Fruit fly (Drosophila melanogaster) whole organism, prepupa: ENCODE results near the gene CG10513.
A peak's percentile ranks its signal among the peaks of the same experiment; 100 is the strongest.

Experiments used
- Blimp-1 ChIP-seq: fragments of 200-800 bp; sonication (Bioruptor generic); optimal IDR thresholded peaks from 3 replicates; lab custom pipeline; 2017; ENCODE audit warnings: missing biosample characterization, missing genetic modification characterization, mild to moderate bottlenecking, moderate library complexity, missing genetic modification reagents
- CG10631 ChIP-seq: fragments of 200-800 bp; sonication (Bioruptor generic); optimal IDR thresholded peaks from 2 replicates; lab custom pipeline; 2016; ENCODE audit warnings: missing biosample characterization, missing genetic modification characterization
- CG10669 ChIP-seq: fragments of 200-800 bp; sonication (Bioruptor generic); optimal IDR thresholded peaks from 3 replicates; lab custom pipeline; 2018; ENCODE audit warnings: missing biosample characterization, mild to moderate bottlenecking, missing genetic modification characterization, moderate library complexity
- CG11294 ChIP-seq: fragments of 200-800 bp; sonication (Bioruptor generic); IDR thresholded peaks from 2 replicates; pipeline ENCODE4 v1.3.6; 2022; ENCODE audit warnings: missing biosample characterization, missing genetic modification characterization
- CG11762 ChIP-seq: fragments of 200-800 bp; sonication (Bioruptor generic); optimal IDR thresholded peaks from 3 replicates; lab custom pipeline; 2016; ENCODE audit warnings: missing biosample characterization, missing genetic modification characterization; ENCODE audit not compliant: insufficient read depth
- CG15336 ChIP-seq: fragments of 200-800 bp; sonication (Bioruptor generic); IDR thresholded peaks from 2 replicates; pipeline ENCODE4 v1.3.6; 2022; ENCODE audit warnings: missing biosample characterization, missing genetic modification characterization
- CG1621 ChIP-seq: fragments of 200-800 bp; sonication (Bioruptor generic); optimal IDR thresholded peaks from 3 replicates; lab custom pipeline; 2018; ENCODE audit warnings: missing biosample characterization, mild to moderate bottlenecking, missing genetic modification characterization
- CG3032 ChIP-seq: fragments of 200-800 bp; optimal IDR thresholded peaks from 2 replicates; lab custom pipeline; 2019; ENCODE audit warnings: missing biosample characterization, mild to moderate bottlenecking, missing genetic modification characterization, moderate library complexity
- CG34406 ChIP-seq: fragments of 200-800 bp; sonication (Bioruptor generic); optimal IDR thresholded peaks from 3 replicates; lab custom pipeline; 2016; ENCODE audit warnings: missing biosample characterization, missing genetic modification characterization
- CG3919 ChIP-seq: fragments of 200-800 bp; sonication (Bioruptor generic); optimal IDR thresholded peaks from 3 replicates; lab custom pipeline; 2016; ENCODE audit warnings: missing biosample characterization, missing genetic modification characterization
- CG6276 ChIP-seq: fragments of 200-800 bp; sonication (Bioruptor generic); optimal IDR thresholded peaks from 2 replicates; lab custom pipeline; 2017; ENCODE audit warnings: missing biosample characterization, mild to moderate bottlenecking, missing genetic modification characterization
- CG6808 ChIP-seq: fragments of 200-800 bp; sonication (Bioruptor generic); optimal IDR thresholded peaks from 3 replicates; lab custom pipeline; 2017; ENCODE audit warnings: missing biosample characterization, missing genetic modification characterization, mild to moderate bottlenecking, moderate library complexity, missing genetic modification reagents
- CG6854 ChIP-seq: fragments of 200-800 bp; sonication (Bioruptor generic); optimal IDR thresholded peaks from 2 replicates; lab custom pipeline; 2017; ENCODE audit warnings: missing biosample characterization, mild to moderate bottlenecking, missing genetic modification characterization
- CG7368 ChIP-seq: fragments of 200-800 bp; sonication (Bioruptor generic); optimal IDR thresholded peaks from 3 replicates; lab custom pipeline; 2016; ENCODE audit warnings: missing biosample characterization, missing genetic modification characterization
- Eip75B ChIP-seq: fragments of 200-800 bp; sonication (Bioruptor generic); optimal IDR thresholded peaks from 3 replicates; lab custom pipeline; 2016; ENCODE audit warnings: missing biosample characterization, missing genetic modification characterization
- Eip78C ChIP-seq: fragments of 200-800 bp; sonication (Bioruptor generic); peaks from one replicate; lab custom pipeline; 2016; ENCODE audit warnings: missing biosample characterization, missing genetic modification characterization
- Ets96B ChIP-seq: fragments of 200-800 bp; optimal IDR thresholded peaks from 2 replicates; lab custom pipeline; 2019; ENCODE audit warnings: missing biosample characterization, mild to moderate bottlenecking, missing genetic modification characterization, moderate library complexity
- Gug ChIP-seq: fragments of 200-800 bp; sonication (Bioruptor generic); IDR thresholded peaks from 2 replicates; pipeline ENCODE4 v1.3.6; 2022; ENCODE audit warnings: missing biosample characterization, missing genetic modification characterization
- Hr38 ChIP-seq: sonication (Bioruptor generic); optimal IDR thresholded peaks from 2 replicates; lab custom pipeline; 2016; ENCODE audit warnings: missing biosample characterization, missing genetic modification characterization
- Hr39 ChIP-seq: fragments of 200-800 bp; sonication (Bioruptor generic); optimal IDR thresholded peaks from 2 replicates; lab custom pipeline; 2016; ENCODE audit warnings: missing biosample characterization, missing genetic modification characterization
- Hr4 ChIP-seq: fragments of 200-800 bp; sonication (Bioruptor generic); optimal IDR thresholded peaks from 3 replicates; lab custom pipeline; 2016; ENCODE audit warnings: missing biosample characterization, missing genetic modification characterization
- Sox102F ChIP-seq: fragments of 200-800 bp; sonication (Bioruptor generic); optimal IDR thresholded peaks from 2 replicates; lab custom pipeline; 2016; ENCODE audit warnings: missing biosample characterization, mild to moderate bottlenecking, missing genetic modification characterization
- achi ChIP-seq: fragments of 200-800 bp; sonication (Bioruptor generic); optimal IDR thresholded peaks from 3 replicates; lab custom pipeline; 2016; ENCODE audit warnings: missing biosample characterization, missing genetic modification characterization
- acj6 ChIP-seq: fragments of 200-800 bp; sonication (Bioruptor generic); optimal IDR thresholded peaks from 3 replicates; lab custom pipeline; 2016; ENCODE audit warnings: missing biosample characterization, missing genetic modification characterization
- dac ChIP-seq: fragments of 200-800 bp; sonication (Bioruptor generic); optimal IDR thresholded peaks from 2 replicates; lab custom pipeline; 2017; ENCODE audit warnings: missing biosample characterization, mild to moderate bottlenecking, missing genetic modification characterization
- dsx ChIP-seq: fragments of 200-800 bp; optimal IDR thresholded peaks from 3 replicates; lab custom pipeline; 2019; ENCODE audit warnings: missing biosample characterization, mild to moderate bottlenecking, missing genetic modification characterization, moderate library complexity; ENCODE audit not compliant: poor library complexity, severe bottlenecking
- fd59A ChIP-seq: fragments of 200-800 bp; sonication (Bioruptor generic); optimal IDR thresholded peaks from 2 replicates; lab custom pipeline; 2017; ENCODE audit warnings: missing biosample characterization, mild to moderate bottlenecking, missing genetic modification characterization, missing genetic modification reagents
- fd85E ChIP-seq: fragments of 200-800 bp; sonication (Bioruptor generic); optimal IDR thresholded peaks from 3 replicates; lab custom pipeline; 2016; ENCODE audit warnings: missing biosample characterization, missing genetic modification characterization
- fkh ChIP-seq: fragments of 200-800 bp; sonication (Bioruptor generic); optimal IDR thresholded peaks from 3 replicates; lab custom pipeline; 2017; ENCODE audit warnings: missing biosample characterization, mild to moderate bottlenecking, missing genetic modification characterization, moderate library complexity
- salr ChIP-seq, 2 experiments: fragments of 200-800 bp; sonication (Bioruptor generic); optimal IDR thresholded peaks; 3 replicates each; lab custom pipeline; 2016 to 2018; ENCODE audit warnings: missing biosample characterization in 2 of 2, missing genetic modification characterization in 2 of 2, mild to moderate bottlenecking in 1 of 2
- spab ChIP-seq: fragments of 200-800 bp; sonication (Bioruptor generic); optimal IDR thresholded peaks from 2 replicates; lab custom pipeline; 2017; ENCODE audit warnings: missing biosample characterization, mild to moderate bottlenecking, missing genetic modification characterization, missing genetic modification reagents
- ss ChIP-seq, 2 experiments: fragments of 200-800 bp; sonication (Bioruptor generic); optimal IDR thresholded peaks; 2 replicates in 1 of 2; 3 replicates in 1 of 2; lab custom pipeline; 2017 to 2018; ENCODE audit warnings: mild to moderate bottlenecking in 2 of 2, missing biosample characterization in 2 of 2, missing genetic modification characterization in 2 of 2, moderate library complexity in 1 of 2
- vri ChIP-seq: fragments of 200-800 bp; sonication (Bioruptor generic); optimal IDR thresholded peaks from 3 replicates; lab custom pipeline; 2016; ENCODE audit warnings: missing biosample characterization, mild to moderate bottlenecking, missing genetic modification characterization

CG10513 gene

DNA sequence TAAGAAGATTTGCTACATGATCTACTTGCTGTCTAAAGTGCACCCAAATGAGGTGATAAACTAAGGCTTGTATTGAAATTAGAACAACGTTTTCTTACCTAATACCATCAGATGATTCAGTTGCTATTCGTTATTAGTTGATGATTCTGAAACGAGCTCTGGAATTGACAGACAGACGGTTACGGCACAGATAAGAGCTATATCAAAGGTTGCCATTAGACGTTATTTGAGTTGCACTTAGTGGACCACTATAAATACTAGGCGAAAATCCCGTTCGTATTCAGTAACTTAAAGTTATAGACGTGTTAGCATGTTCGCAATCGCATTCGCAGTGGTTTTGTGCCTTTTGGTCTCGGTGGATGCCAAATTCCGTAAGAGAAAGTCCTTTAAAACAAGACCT lies 37.1 kb downstream of the CG10513 start, which contains the start of gene to:
to (plus strand) TSS at position 301 of the 400 bp plus-strand sequence.
- TF ChIP-seq CG11294 (GFP tag; lab: Robert Waterston, UW): no peak
- TF ChIP-seq Hr4: no peak
- no peak for TF ChIP-seq vri (GFP tag; lab: Kevin White, UChicago)
- TF ChIP-seq dac (GFP tag; lab: Kevin White, UChicago): no peak
- no peak for TF ChIP-seq CG6854 (GFP tag; lab: Kevin White, UChicago)
- no peak for TF ChIP-seq CG3032
- no peak for TF ChIP-seq achi (GFP tag; lab: Kevin White, UChicago)
- TF ChIP-seq CG34406 (GFP tag; lab: Kevin White, UChicago): no peak
- TF ChIP-seq, all 60 proteins: peak for 0

DNA sequence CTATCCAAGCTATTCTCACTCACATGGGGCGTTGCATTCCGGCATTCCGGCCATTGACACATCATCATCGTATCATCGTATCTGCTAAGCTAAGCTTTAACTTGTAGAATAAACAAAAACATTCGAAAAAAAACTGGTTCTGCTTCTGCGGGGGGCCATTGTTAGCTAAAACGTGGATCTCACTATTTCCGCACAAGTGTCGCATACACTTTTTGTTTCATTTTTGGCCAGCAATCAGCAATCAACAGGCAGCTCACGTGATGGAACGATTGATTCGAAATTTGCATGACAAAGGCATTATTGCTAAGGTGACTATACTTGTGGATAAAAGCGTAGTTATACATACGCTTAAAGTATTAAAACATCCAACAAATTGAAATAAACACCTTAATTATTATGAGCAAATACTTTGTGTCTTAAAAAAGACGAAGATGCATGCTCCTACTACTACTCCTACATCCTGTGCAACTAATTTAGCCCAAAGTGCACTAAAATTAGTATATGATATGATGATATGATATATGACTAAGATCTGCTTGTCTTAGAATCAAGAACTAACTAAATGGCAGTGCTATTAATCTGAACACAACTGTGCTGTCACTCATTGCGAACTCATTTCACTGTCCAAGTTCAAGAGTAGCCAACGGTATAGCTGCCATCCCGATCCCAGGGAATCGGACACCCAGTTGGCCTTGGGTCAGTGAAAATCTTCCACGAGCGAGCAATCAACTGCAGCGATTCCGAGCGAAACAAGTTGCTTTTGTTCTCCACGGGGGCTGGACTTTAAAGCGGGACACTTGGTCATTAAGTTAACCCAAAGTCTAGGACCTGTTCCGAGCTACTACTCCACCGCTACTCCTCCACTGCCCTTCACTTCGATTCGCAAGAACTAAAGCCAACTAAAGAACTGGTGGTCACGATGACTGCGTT lies 38.0 kb downstream of the CG10513 start:
- TF ChIP-seq spab (peak; percentile 22), Hr39 (GFP tag; lab: Kevin White, UChicago) (no peak), acj6 (no peak), vri (GFP tag; lab: Kevin White, UChicago) (no peak), CG6808 (peak; percentile 47), Gug (GFP tag; lab: Robert Waterston, UW) (no peak), ss (GFP tag; optimal IDR thresholded peaks at IDR 0.05; lab: Kevin White, UChicago) (peak; percentile 28 to 32), Ets96B (tag; lab: Kevin White, UChicago) (peak; percentile 39), CG3032 (peak; percentile 42), CG10669 (GFP tag; lab: Kevin White, UChicago) (peak; percentile 31), CG3919 (GFP tag; lab: Kevin White, UChicago) (peak; percentile 6), CG10631 (GFP tag; lab: Kevin White, UChicago) (no peak), fkh (GFP tag; lab: Kevin White, UChicago) (no peak), fd59A (GFP tag; lab: Kevin White, UChicago) (no peak), CG7368 (GFP tag; lab: Kevin White, UChicago) (no peak), CG11294 (GFP tag; lab: Robert Waterston, UW) (no peak), Hr38 (GFP tag; lab: Kevin White, UChicago) (no peak), CG6276 (no peak), Eip78C (GFP tag; lab: Kevin White, UChicago) (peak; percentile 78), dsx (GFP tag; lab: Kevin White, UChicago) (peak; percentile 56), CG1621 (tag; lab: Kevin White, UChicago) (peak; percentile 45), CG15336 (GFP tag; lab: Robert Waterston, UW) (no peak), dac (GFP tag; lab: Kevin White, UChicago) (no peak), Blimp-1 (GFP tag; lab: Kevin White, UChicago) (no peak), fd85E (GFP tag; lab: Kevin White, UChicago) (no peak), Sox102F (GFP tag; lab: Kevin White, UChicago) (no peak), Eip75B (peak; percentile 31)

DNA sequence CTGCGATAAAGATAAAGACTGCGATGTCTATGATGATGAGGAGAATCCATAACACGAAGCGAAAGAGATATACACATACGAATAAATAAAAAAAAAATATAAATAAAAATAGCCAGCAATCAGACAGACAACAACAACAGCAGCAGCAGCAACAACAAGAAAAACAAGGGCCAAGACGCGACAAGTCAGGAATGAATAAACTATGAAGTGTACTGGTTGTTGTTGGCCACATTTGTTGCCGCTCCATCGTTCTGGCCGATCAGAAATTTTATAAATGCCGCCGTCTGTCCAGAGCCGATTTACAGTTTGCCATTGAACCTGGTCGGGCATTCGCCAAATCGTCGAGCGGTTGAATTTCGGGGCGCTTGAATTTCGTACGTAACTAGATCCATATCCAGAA lies 39.7 kb downstream of the CG10513 start, which contains the start of gene Jhbp7:
Jhbp7 (plus strand) TSS at position 301 of the 400 bp plus-strand sequence.
- TF ChIP-seq dsx (GFP tag; lab: Kevin White, UChicago) (peak; percentile 8), ss (GFP tag; optimal IDR thresholded peaks at IDR 0.05; lab: Kevin White, UChicago) (peak in 1 of 2 experiments; percentile 0), salr (GFP tag; optimal IDR thresholded peaks at IDR 0.05; lab: Kevin White, UChicago) (no peak), CG11762 (GFP tag; lab: Kevin White, UChicago) (no peak)
